Worm (Caenorhabditis elegans) whole organism, midembryonic: ENCODE data around the gene mig-32.

Experiments
- ref-1 ChIP-seq: fragments of 200-800 bp; sonication (Bioruptor generic); conservative IDR thresholded peaks from 2 replicates; pipeline ENCODE4 v1.3.6; 2022; ENCODE audit warnings: missing genetic modification reagents, missing genetic modification characterization, missing compliant biosample characterization
- ztf-23 ChIP-seq: fragments of 200-800 bp; sonication (Bioruptor generic); IDR thresholded peaks from 2 replicates; pipeline ENCODE4 v1.3.6; 2022; ENCODE audit warnings: missing genetic modification reagents, missing genetic modification characterization, missing compliant biosample characterization

DNA sequence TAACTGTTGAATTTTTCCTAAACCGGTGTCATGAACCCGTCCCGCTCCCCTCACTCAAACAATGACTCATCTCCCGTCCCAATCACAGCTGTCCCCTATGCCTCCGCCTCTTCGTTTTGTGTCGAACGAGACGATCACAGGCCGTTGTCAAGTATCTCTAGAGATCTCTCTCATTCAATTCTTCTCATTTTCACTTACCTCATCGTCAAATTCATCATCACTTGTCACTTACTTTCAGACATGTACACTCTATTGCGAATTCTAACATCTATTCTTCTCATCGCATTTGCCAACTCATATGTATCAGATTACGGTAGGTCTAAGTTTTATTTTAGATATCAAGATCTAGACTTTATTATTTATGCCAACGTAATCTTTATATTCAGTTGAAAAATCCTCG, 34.5 kb downstream of the mig-32 start, which contains the start of gene K08E4.3:
- TF ChIP-seq ref-1 (GFP tag; lab: Robert Waterston, UW) (no peak), ztf-23 (GFP tag; lab: Robert Waterston, UW) (no peak)
